Worm (Caenorhabditis elegans) whole organism, L1 larva: ENCODE measurements around the gene Y82E9BR.20.
"Not testable (repeated sequence)": the region's sequence is repeated elsewhere in the genome, so short reads cannot be mapped to it uniquely, and the experiment has no call there.

Source experiments
- F16B12.6 ChIP-seq: fragments of 150-350 bp; optimal IDR thresholded peaks from 2 replicates; lab custom pipeline; 2014; ENCODE audit warnings: missing biosample characterization, missing genetic modification characterization
- dpl-1 ChIP-seq, 3 experiments: fragments of 150-350 bp in 2 of 3; sonication (generic microtip) in 1 of 3; optimal IDR thresholded peaks; 2 replicates each; lab custom pipeline; 2014 to 2017; ENCODE audit warnings: missing biosample characterization in 3 of 3, missing genetic modification characterization in 3 of 3, missing genetic modification reagents in 3 of 3
- fkh-10 ChIP-seq: sonication (generic microtip); optimal IDR thresholded peaks from 2 replicates; lab custom pipeline; 2017; ENCODE audit warnings: missing biosample characterization, missing genetic modification reagents, missing genetic modification characterization
- jun-1 ChIP-seq: fragments of 150-350 bp; optimal IDR thresholded peaks from 2 replicates; lab custom pipeline; 2014; ENCODE audit warnings: missing biosample characterization, missing genetic modification reagents, missing genetic modification characterization
- mdl-1 ChIP-seq, 2 experiments: fragments of 150-350 bp; optimal IDR thresholded peaks; 2 replicates each; lab custom pipeline; 2014 to 2017; ENCODE audit warnings: missing biosample characterization in 2 of 2, missing genetic modification characterization in 2 of 2, inconsistent platforms in 1 of 2
- nhr-85 ChIP-seq: sonication (generic microtip); peaks from one replicate; lab custom pipeline; 2016; ENCODE audit warnings: missing genetic modification characterization, inconsistent platforms, missing compliant biosample characterization
- snpc-4 ChIP-seq: fragments of 150-350 bp; optimal IDR thresholded peaks from 2 replicates; lab custom pipeline; 2014; ENCODE audit warnings: missing biosample characterization, missing genetic modification characterization
- unc-62 ChIP-seq: fragments of 150-350 bp; optimal IDR thresholded peaks from 2 replicates; lab custom pipeline; 2014; ENCODE audit warnings: missing biosample characterization, missing genetic modification reagents, missing genetic modification characterization
- ztf-4 ChIP-seq: fragments of 150-350 bp; optimal IDR thresholded peaks from 2 replicates; lab custom pipeline; 2014; ENCODE audit warnings: missing biosample characterization, missing genetic modification characterization

ce11 chrIII:1377903-1378302, 3.7 kb downstream of the Y82E9BR.20 start, which contains the start of gene pals-40:
- TF ChIP-seq mdl-1 (tag; optimal IDR thresholded peaks at IDR 0.05; lab: Kevin White, UChicago); F16B12.6 (tag; lab: Kevin White, UChicago); dpl-1 (GFP tag; optimal IDR thresholded peaks at IDR 0.05; lab: Kevin White, UChicago); snpc-4 (tag; lab: Kevin White, UChicago); unc-62 (GFP tag; lab: Kevin White, UChicago); nhr-85; jun-1 (tag; lab: Kevin White, UChicago); ztf-4 (tag; lab: Kevin White, UChicago); fkh-10 (GFP tag; lab: Kevin White, UChicago): not testable (repeated sequence)
